Worm (Caenorhabditis elegans) whole organism, L1 larva: ENCODE results near the gene K06A9.3.

ENCODE experiments used
- C16A3.4 ChIP-seq: fragments of 150-350 bp; optimal IDR thresholded peaks from 2 replicates; lab custom pipeline; 2014; ENCODE audit warnings: missing biosample characterization, missing genetic modification characterization
- alr-1 ChIP-seq: fragments of 200-800 bp; sonication (Bioruptor generic); optimal IDR thresholded peaks from 2 replicates; lab custom pipeline; 2018; ENCODE audit warnings: borderline replicate concordance, mild to moderate bottlenecking, missing genetic modification characterization, missing compliant biosample characterization
- aly-2 ChIP-seq: fragments of 150-350 bp; optimal IDR thresholded peaks from 2 replicates; lab custom pipeline; 2014; ENCODE audit warnings: missing biosample characterization, missing genetic modification characterization
- ama-1 ChIP-seq: fragments of 150-350 bp; optimal IDR thresholded peaks from 2 replicates; lab custom pipeline; 2014
- blmp-1 ChIP-seq: fragments of 150-350 bp; optimal IDR thresholded peaks from 2 replicates; lab custom pipeline; 2014; ENCODE audit warnings: missing biosample characterization, missing genetic modification characterization
- ceh-82 ChIP-seq, 3 experiments: fragments of 150-350 bp in 1 of 3; sonication (generic microtip) in 2 of 3; optimal IDR thresholded peaks; 2 replicates each; lab custom pipeline; 2014 to 2017; ENCODE audit warnings: missing biosample characterization in 3 of 3, missing genetic modification characterization in 3 of 3
- dpl-1 ChIP-seq, 3 experiments: fragments of 150-350 bp in 2 of 3; sonication (generic microtip) in 1 of 3; optimal IDR thresholded peaks; 2 replicates each; lab custom pipeline; 2014 to 2017; ENCODE audit warnings: missing biosample characterization in 3 of 3, missing genetic modification characterization in 3 of 3, missing genetic modification reagents in 3 of 3
- dsc-1 ChIP-seq: sonication (generic microtip); optimal IDR thresholded peaks from 2 replicates; lab custom pipeline; 2016; ENCODE audit warnings: mild to moderate bottlenecking, missing genetic modification characterization, missing compliant biosample characterization
- efl-1 ChIP-seq, 4 experiments: fragments of 150-350 bp; optimal IDR thresholded peaks in 3 of 4; peaks in 1 of 4; 1 replicate in 1 of 4; 2 replicates in 3 of 4; lab custom pipeline; 2014; ENCODE audit warnings: missing biosample characterization in 2 of 4, missing genetic modification characterization in 2 of 4, missing genetic modification reagents in 2 of 4
- egl-13 ChIP-seq: sonication (generic microtip); optimal IDR thresholded peaks from 2 replicates; lab custom pipeline; 2016; ENCODE audit warnings: missing genotype, missing genetic modification reagents, missing genetic modification characterization, missing compliant biosample characterization
- egl-27 ChIP-seq, 2 experiments: fragments of 150-350 bp in 1 of 2; sonication (generic microtip); optimal IDR thresholded peaks; 3 replicates each; lab custom pipeline; 2017 to 2018; ENCODE audit warnings: missing biosample characterization in 2 of 2, missing genetic modification characterization in 2 of 2, missing genetic modification reagents in 2 of 2
- fos-1 ChIP-seq: fragments of 150-350 bp; optimal IDR thresholded peaks from 2 replicates; lab custom pipeline; 2014; ENCODE audit warnings: missing biosample characterization, missing genetic modification characterization
- hlh-17 ChIP-seq: fragments of 200-800 bp; sonication (Bioruptor generic); optimal IDR thresholded peaks from 2 replicates; lab custom pipeline; 2018; ENCODE audit warnings: missing genetic modification characterization, mild to moderate bottlenecking, missing compliant biosample characterization, moderate library complexity, borderline replicate concordance
- irx-1 ChIP-seq: sonication (generic microtip); optimal IDR thresholded peaks from 2 replicates; lab custom pipeline; 2016; ENCODE audit warnings: missing genetic modification characterization, missing compliant biosample characterization
- lin-13 ChIP-seq: fragments of 150-350 bp; optimal IDR thresholded peaks from 2 replicates; lab custom pipeline; 2014; ENCODE audit warnings: missing biosample characterization, missing genetic modification reagents, missing genetic modification characterization
- lin-14 ChIP-seq: fragments of 200-800 bp; sonication (Bioruptor generic); optimal IDR thresholded peaks from 2 replicates; lab custom pipeline; 2018; ENCODE audit warnings: mild to moderate bottlenecking, missing genetic modification characterization, moderate library complexity, missing compliant biosample characterization
- lin-15B ChIP-seq: fragments of 150-350 bp; sonication (generic microtip); optimal IDR thresholded peaks from 3 replicates; lab custom pipeline; 2014; ENCODE audit warnings: missing biosample characterization, missing genetic modification characterization
- lin-35 ChIP-seq, 2 experiments: fragments of 150-350 bp; optimal IDR thresholded peaks; 2 replicates each; lab custom pipeline; 2014; ENCODE audit warnings: missing biosample characterization in 2 of 2, missing genetic modification characterization in 2 of 2, missing genetic modification reagents in 2 of 2
- lsy-2 ChIP-seq, 2 experiments: fragments of 150-350 bp; optimal IDR thresholded peaks; 2 replicates each; lab custom pipeline; 2014; ENCODE audit warnings: missing biosample characterization in 2 of 2, missing genetic modification characterization in 2 of 2
- mdl-1 ChIP-seq, 2 experiments: fragments of 150-350 bp; optimal IDR thresholded peaks; 2 replicates each; lab custom pipeline; 2014 to 2017; ENCODE audit warnings: missing biosample characterization in 2 of 2, missing genetic modification characterization in 2 of 2, inconsistent platforms in 1 of 2
- mep-1 ChIP-seq: fragments of 150-350 bp; optimal IDR thresholded peaks from 2 replicates; lab custom pipeline; 2014; ENCODE audit warnings: missing biosample characterization, missing genetic modification characterization
- nhr-11 ChIP-seq: fragments of 150-350 bp; optimal IDR thresholded peaks from 2 replicates; lab custom pipeline; 2014; ENCODE audit warnings: missing biosample characterization, missing genetic modification characterization
- nhr-19 ChIP-seq: fragments of 200-800 bp; sonication (Bioruptor generic); conservative IDR thresholded peaks from 2 replicates; pipeline ENCODE4 v1.3.6; 2022; ENCODE audit warnings: missing genetic modification characterization, missing compliant biosample characterization
- nhr-20 ChIP-seq: sonication (generic microtip); optimal IDR thresholded peaks from 2 replicates; lab custom pipeline; 2016; ENCODE audit warnings: mild to moderate bottlenecking, missing genetic modification characterization, missing compliant biosample characterization
- nhr-237 ChIP-seq: fragments of 150-350 bp; optimal IDR thresholded peaks from 2 replicates; lab custom pipeline; 2014; ENCODE audit warnings: missing biosample characterization, missing genetic modification characterization
- nhr-28 ChIP-seq: fragments of 150-350 bp; optimal IDR thresholded peaks from 2 replicates; lab custom pipeline; 2014; ENCODE audit warnings: missing biosample characterization, missing genetic modification characterization
- nhr-47 ChIP-seq: sonication (generic microtip); optimal IDR thresholded peaks from 2 replicates; lab custom pipeline; 2016; ENCODE audit warnings: mild to moderate bottlenecking, missing genetic modification characterization, moderate library complexity, missing compliant biosample characterization
- nhr-71 ChIP-seq: sonication (generic microtip); optimal IDR thresholded peaks from 2 replicates; lab custom pipeline; 2016; ENCODE audit warnings: mild to moderate bottlenecking, missing genetic modification characterization, moderate library complexity, missing compliant biosample characterization
- nhr-84 ChIP-seq: sonication (generic microtip); optimal IDR thresholded peaks from 2 replicates; lab custom pipeline; 2017; ENCODE audit warnings: missing biosample characterization, missing genetic modification characterization
- nhr-85 ChIP-seq: sonication (generic microtip); peaks from one replicate; lab custom pipeline; 2016; ENCODE audit warnings: missing genetic modification characterization, inconsistent platforms, missing compliant biosample characterization
- nhr-90 ChIP-seq: sonication (generic microtip); optimal IDR thresholded peaks from 2 replicates; lab custom pipeline; 2016; ENCODE audit warnings: mild to moderate bottlenecking, missing genetic modification characterization, missing compliant biosample characterization; ENCODE audit not compliant: poor library complexity
- pag-3 ChIP-seq: sonication (generic microtip); optimal IDR thresholded peaks from 2 replicates; lab custom pipeline; 2017; ENCODE audit warnings: missing genetic modification characterization, mild to moderate bottlenecking, missing compliant biosample characterization, antibody characterized with exemption, borderline replicate concordance; ENCODE audit not compliant: insufficient read depth
- pax-3 ChIP-seq: fragments of 200-800 bp; sonication (Bioruptor generic); optimal IDR thresholded peaks from 2 replicates; lab custom pipeline; 2018; ENCODE audit warnings: mild to moderate bottlenecking, missing genetic modification characterization, moderate library complexity, missing compliant biosample characterization
- pqm-1 ChIP-seq: sonication (generic microtip); optimal IDR thresholded peaks from 3 replicates; lab custom pipeline; 2017; ENCODE audit warnings: missing biosample characterization, missing genetic modification characterization
- rnt-1 ChIP-seq: sonication (generic microtip); optimal IDR thresholded peaks from 2 replicates; lab custom pipeline; 2016; ENCODE audit warnings: mild to moderate bottlenecking, missing genetic modification characterization, moderate library complexity, missing compliant biosample characterization
- skn-1 ChIP-seq: fragments of 150-350 bp; optimal IDR thresholded peaks from 2 replicates; lab custom pipeline; 2014; ENCODE audit warnings: missing biosample characterization, missing genetic modification characterization
- snu-23 ChIP-seq: sonication (generic microtip); optimal IDR thresholded peaks from 2 replicates; lab custom pipeline; 2016; ENCODE audit warnings: missing genetic modification characterization, missing compliant biosample characterization
- swsn-7 ChIP-seq: sonication (generic microtip); optimal IDR thresholded peaks from 2 replicates; lab custom pipeline; 2016; ENCODE audit warnings: missing genetic modification characterization, missing compliant biosample characterization
- tbx-2 ChIP-seq: sonication (generic microtip); optimal IDR thresholded peaks from 2 replicates; lab custom pipeline; 2016; ENCODE audit warnings: missing genetic modification characterization, missing compliant biosample characterization
- tlp-1 ChIP-seq: fragments of 150-350 bp; optimal IDR thresholded peaks from 2 replicates; lab custom pipeline; 2014; ENCODE audit warnings: missing biosample characterization, missing genetic modification characterization
- unc-86 ChIP-seq: sonication (generic microtip); optimal IDR thresholded peaks from 2 replicates; lab custom pipeline; 2016; ENCODE audit warnings: missing genetic modification characterization, missing compliant biosample characterization
- zip-4 ChIP-seq: fragments of 200-800 bp; sonication (Bioruptor generic); optimal IDR thresholded peaks from 2 replicates; lab custom pipeline; 2018; ENCODE audit warnings: mild to moderate bottlenecking, missing genetic modification characterization, moderate library complexity, missing compliant biosample characterization
- ztf-11 ChIP-seq, 2 experiments: sonication (generic microtip); optimal IDR thresholded peaks; 2 replicates each; lab custom pipeline; 2016 to 2017; ENCODE audit warnings: missing genetic modification characterization in 2 of 2, missing biosample characterization in 1 of 2, missing compliant biosample characterization in 1 of 2

The K06A9.3 gene

ce11 chrX:1525511-1526172 is 9.5 kb downstream of the K06A9.3 start:
- TF ChIP-seq ama-1 (no peak), blmp-1 (tag; lab: Kevin White, UChicago) (peak; percentile 5)

ce11 chrX:1524559-1524958 is 10.6 kb downstream of the K06A9.3 start:
- TF ChIP-seq nhr-84 (tag; lab: Kevin White, UChicago): no peak
- no peak for TF ChIP-seq lin-15B (tag; lab: Kevin White, UChicago)
- no peak for TF ChIP-seq nhr-11 (tag; lab: Kevin White, UChicago)
- 0 out of 2 replicates have a peak, but pooled peaks have one; percentile 13 for TF ChIP-seq nhr-19 (GFP tag; lab: Robert Waterston, UW)
- TF ChIP-seq nhr-71 (tag; lab: Kevin White, UChicago): peak; percentile 63
- no peak for TF ChIP-seq pqm-1 (tag; lab: Kevin White, UChicago)
- peak; percentile 23 for TF ChIP-seq egl-13 (tag; lab: Kevin White, UChicago)
- no peak for TF ChIP-seq dpl-1 (GFP tag; optimal IDR thresholded peaks at IDR 0.05; lab: Kevin White, UChicago)
- TF ChIP-seq mep-1: peak; percentile 61
- peak; percentile 55 for TF ChIP-seq blmp-1 (tag; lab: Kevin White, UChicago)
- TF ChIP-seq nhr-47: peak; percentile 35
- peak in 1 of 2 experiments; percentile 6 for TF ChIP-seq efl-1 (optimal IDR thresholded peaks at IDR 0.05; lab: Kevin White, UChicago)
- TF ChIP-seq efl-1 (GFP tag; optimal IDR thresholded peaks at IDR 0.05 in 1 of 2; lab: Kevin White, UChicago): no peak
- no peak for TF ChIP-seq alr-1 (tag; lab: Kevin White, UChicago)
- TF ChIP-seq nhr-28 (tag; lab: Kevin White, UChicago): no peak
- peak; percentile 73 for TF ChIP-seq skn-1
- TF ChIP-seq lsy-2 (tag; optimal IDR thresholded peaks at IDR 0.05; lab: Kevin White, UChicago): peak; percentile 30 to 31
- TF ChIP-seq snu-23 (GFP tag; lab: Kevin White, UChicago): peak; percentile 56
- TF ChIP-seq dsc-1 (tag; lab: Kevin White, UChicago): peak; percentile 80
- TF ChIP-seq egl-27 (tag; optimal IDR thresholded peaks at IDR 0.05; lab: Kevin White, UChicago): no peak
- TF ChIP-seq unc-86 (tag; lab: Kevin White, UChicago): peak; percentile 32
- TF ChIP-seq pax-3 (tag; lab: Kevin White, UChicago): no peak
- no peak for TF ChIP-seq pag-3
- peak; percentile 38 for TF ChIP-seq swsn-7 (tag; lab: Kevin White, UChicago)
- peak in 1 of 2 experiments; percentile 23 for TF ChIP-seq lin-35 (GFP tag; optimal IDR thresholded peaks at IDR 0.05; lab: Kevin White, UChicago)
- no peak for TF ChIP-seq nhr-90
- peak; percentile 68 for TF ChIP-seq tbx-2 (tag; lab: Kevin White, UChicago)
- TF ChIP-seq lin-14: peak; percentile 85
- peak; percentile 70 for TF ChIP-seq rnt-1
- peak in 1 of 2 experiments; percentile 45 for TF ChIP-seq ztf-11 (tag; optimal IDR thresholded peaks at IDR 0.05; lab: Kevin White, UChicago)
- peak; percentile 1 to 38 (median 8) for TF ChIP-seq ceh-82 (tag; optimal IDR thresholded peaks at IDR 0.05; lab: Kevin White, UChicago)
- peak in 1 of 2 experiments; percentile 5 for TF ChIP-seq mdl-1 (tag; optimal IDR thresholded peaks at IDR 0.05; lab: Kevin White, UChicago)
- no peak for TF ChIP-seq hlh-17
- no peak for TF ChIP-seq irx-1
- TF ChIP-seq nhr-20: peak; percentile 38
- TF ChIP-seq C16A3.4: no peak
- TF ChIP-seq fos-1: peak; percentile 8

ce11 chrX:1523272-1523671 is 11.9 kb downstream of the K06A9.3 start:
- TF ChIP-seq nhr-20 (no peak), aly-2 (tag; lab: Kevin White, UChicago) (no peak), nhr-84 (tag; lab: Kevin White, UChicago) (no peak), nhr-85 (no peak), C16A3.4 (no peak), tlp-1 (no peak), zip-4 (no peak), nhr-237 (no peak), skn-1 (no peak), mep-1 (no peak), lin-13 (GFP tag; lab: Kevin White, UChicago) (no peak)
